Fruit fly (Drosophila melanogaster) whole organism, embryonic: ENCODE data around the gene ND-23.

Source experiments
- CG11504 ChIP-seq: fragments of 200-800 bp; sonication (Bioruptor generic); optimal IDR thresholded peaks from 3 replicates; lab custom pipeline; 2019; ENCODE audit warnings: missing biosample characterization, mild to moderate bottlenecking, missing genetic modification characterization, moderate library complexity
- CG11723 ChIP-seq: fragments of 200-800 bp; sonication (Bioruptor generic); optimal IDR thresholded peaks from 2 replicates; lab custom pipeline; 2017; ENCODE audit warnings: missing biosample characterization, mild to moderate bottlenecking, missing genetic modification characterization
- CG13287 ChIP-seq: fragments of 200-800 bp; sonication (Bioruptor generic); IDR thresholded peaks from 2 replicates; pipeline ENCODE4 v1.3.6; 2022; ENCODE audit warnings: missing biosample characterization, missing genetic modification characterization; ENCODE audit not compliant: partially characterized antibody
- CG32772 ChIP-seq: fragments of 200-800 bp; sonication (Bioruptor generic); IDR thresholded peaks from 2 replicates; pipeline ENCODE4 v1.3.6; 2022; ENCODE audit warnings: missing biosample characterization, missing genetic modification characterization
- CG3407 ChIP-seq: fragments of 200-800 bp; sonication (Bioruptor generic); optimal IDR thresholded peaks from 2 replicates; lab custom pipeline; 2018; ENCODE audit warnings: missing biosample characterization, mild to moderate bottlenecking, missing genetic modification characterization
- CG4820 ChIP-seq: fragments of 200-800 bp; sonication (Bioruptor generic); optimal IDR thresholded peaks from 3 replicates; lab custom pipeline; 2016; ENCODE audit warnings: missing biosample characterization, missing genetic modification characterization
- CG9817 ChIP-seq: fragments of 200-800 bp; sonication (Bioruptor generic); optimal IDR thresholded peaks from 2 replicates; lab custom pipeline; 2018; ENCODE audit warnings: missing biosample characterization, mild to moderate bottlenecking, missing genetic modification characterization, moderate library complexity
- bigmax ChIP-seq: fragments of 200-800 bp; sonication (Bioruptor generic); optimal IDR thresholded peaks from 2 replicates; lab custom pipeline; 2018; ENCODE audit warnings: missing biosample characterization, mild to moderate bottlenecking, missing genetic modification characterization
- cwo ChIP-seq: fragments of 200-800 bp; sonication (Bioruptor generic); optimal IDR thresholded peaks from 3 replicates; lab custom pipeline; 2017; ENCODE audit warnings: missing biosample characterization, missing genetic modification characterization, mild to moderate bottlenecking, moderate library complexity, missing genetic modification reagents
- ftz-f1 ChIP-seq: fragments of 200-800 bp; sonication (Bioruptor generic); optimal IDR thresholded peaks from 2 replicates; lab custom pipeline; 2016; ENCODE audit warnings: missing biosample characterization, missing genetic modification characterization
- kay ChIP-seq: fragments of 200-800 bp; sonication (Bioruptor generic); optimal IDR thresholded peaks from 2 replicates; lab custom pipeline; 2016; ENCODE audit warnings: missing biosample characterization, missing genetic modification characterization
- luna ChIP-seq: fragments of 200-800 bp; sonication (Bioruptor generic); optimal IDR thresholded peaks from 2 replicates; lab custom pipeline; 2016; ENCODE audit warnings: missing biosample characterization, missing genetic modification characterization
- trh ChIP-seq: fragments of 200-800 bp; sonication (Bioruptor generic); optimal IDR thresholded peaks from 2 replicates; lab custom pipeline; 2016; ENCODE audit warnings: missing biosample characterization, missing genetic modification characterization
- unc-4 ChIP-seq: fragments of 200-800 bp; sonication (Bioruptor generic); IDR thresholded peaks from 2 replicates; pipeline ENCODE4 v1.3.6; 2022; ENCODE audit warnings: missing biosample characterization, missing genetic modification characterization; ENCODE audit not compliant: partially characterized antibody

DNA sequence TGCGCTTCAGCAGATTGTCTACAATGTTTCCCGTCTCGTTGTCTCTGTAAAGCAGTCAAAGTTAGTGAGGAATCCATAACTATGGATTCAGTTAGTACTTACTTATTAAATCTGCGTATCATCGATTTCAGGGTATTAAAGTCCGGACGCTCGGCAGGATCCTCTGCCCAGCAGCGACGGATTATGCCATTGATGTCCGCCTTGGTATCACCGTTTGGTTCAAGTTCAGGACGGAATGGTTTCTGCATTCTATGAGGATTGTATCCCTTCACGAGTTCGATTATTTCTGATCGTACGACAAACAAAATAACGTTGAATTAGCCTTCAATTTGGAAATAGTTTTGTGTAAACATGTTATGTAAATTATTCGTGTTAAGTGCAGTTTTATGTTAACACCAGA is 23.0 kb upstream of the ND-23 start, which contains the start of gene CG9632:
- TF ChIP-seq unc-4 (GFP tag; lab: Robert Waterston, UW): no peak
- TF ChIP-seq CG3407 (GFP tag; lab: Kevin White, UChicago): no peak
- TF ChIP-seq CG13287 (GFP tag; lab: Robert Waterston, UW): no peak
- no peak for TF ChIP-seq luna (GFP tag; lab: Kevin White, UChicago)
- no peak for TF ChIP-seq trh (GFP tag; lab: Kevin White, UChicago)
- no peak for TF ChIP-seq CG4820 (GFP tag; lab: Kevin White, UChicago)
- no peak for TF ChIP-seq ftz-f1 (GFP tag; lab: Kevin White, UChicago)
- no peak for TF ChIP-seq CG11504
- TF ChIP-seq CG32772 (GFP tag; lab: Robert Waterston, UW): no peak
- TF ChIP-seq cwo (GFP tag; lab: Kevin White, UChicago): no peak
- no peak for TF ChIP-seq CG9817 (tag; lab: Kevin White, UChicago)
- no peak for TF ChIP-seq bigmax
- no peak for TF ChIP-seq kay
- TF ChIP-seq CG11723: no peak
